Worm (Caenorhabditis elegans) whole organism, L3 larva: Measurements from ENCODE around the gene Y39A1C.1.

Experiments
- R02D3.7 ChIP-seq: fragments of 150-350 bp; optimal IDR thresholded peaks from 2 replicates; lab custom pipeline; 2014; ENCODE audit warnings: missing biosample characterization, missing genetic modification characterization
- ama-1 ChIP-seq: fragments of 150-350 bp; optimal IDR thresholded peaks from 2 replicates; lab custom pipeline; 2018
- daf-12 ChIP-seq: fragments of 150-350 bp; optimal IDR thresholded peaks from 2 replicates; lab custom pipeline; 2014; ENCODE audit warnings: missing biosample characterization, missing genetic modification reagents, missing genetic modification characterization
- egl-27 ChIP-seq: sonication (generic microtip); optimal IDR thresholded peaks from 4 replicates; lab custom pipeline; 2017; ENCODE audit warnings: missing biosample characterization, missing genetic modification reagents, missing genetic modification characterization
- fkh-10 ChIP-seq: sonication (generic microtip); optimal IDR thresholded peaks from 2 replicates; lab custom pipeline; 2017; ENCODE audit warnings: missing biosample characterization, missing genetic modification reagents, missing genetic modification characterization
- fos-1 ChIP-seq: fragments of 150-350 bp; optimal IDR thresholded peaks from 2 replicates; lab custom pipeline; 2014; ENCODE audit warnings: missing biosample characterization, missing genetic modification characterization
- mml-1 ChIP-seq: fragments of 150-350 bp; sonication (generic microtip); optimal IDR thresholded peaks from 3 replicates; lab custom pipeline; 2014; ENCODE audit warnings: missing biosample characterization, missing genetic modification characterization
- nhr-12 ChIP-seq: fragments of 150-350 bp; optimal IDR thresholded peaks from 2 replicates; lab custom pipeline; 2014; ENCODE audit warnings: missing biosample characterization, missing genetic modification characterization
- nhr-237 ChIP-seq: fragments of 150-350 bp; optimal IDR thresholded peaks from 2 replicates; lab custom pipeline; 2014; ENCODE audit warnings: missing biosample characterization, missing genetic modification characterization
- nhr-77 ChIP-seq: fragments of 150-350 bp; optimal IDR thresholded peaks from 2 replicates; lab custom pipeline; 2014; ENCODE audit warnings: missing biosample characterization, missing genetic modification characterization
- pha-4 ChIP-seq: fragments of 150-350 bp; optimal IDR thresholded peaks from 2 replicates; lab custom pipeline; 2014; ENCODE audit warnings: missing biosample characterization, missing genetic modification reagents, missing genetic modification characterization
- pqm-1 ChIP-seq: fragments of 150-350 bp; optimal IDR thresholded peaks from 2 replicates; lab custom pipeline; 2017; ENCODE audit warnings: missing biosample characterization, missing genetic modification characterization, inconsistent platforms
- unc-39 ChIP-seq: sonication (generic microtip); optimal IDR thresholded peaks from 4 replicates; lab custom pipeline; 2017; ENCODE audit warnings: missing biosample characterization, missing genetic modification characterization
- ztf-4 ChIP-seq: fragments of 150-350 bp; optimal IDR thresholded peaks from 2 replicates; lab custom pipeline; 2014; ENCODE audit warnings: missing biosample characterization, missing genetic modification characterization

- no peak for TF ChIP-seq egl-27
- no peak for TF ChIP-seq ztf-4 (tag; lab: Kevin White, UChicago)
- no peak for TF ChIP-seq fos-1
- no peak for TF ChIP-seq ama-1 (lab: Kevin White, UChicago)
- no peak for TF ChIP-seq pqm-1 (tag; lab: Kevin White, UChicago)
- TF ChIP-seq nhr-12 (tag; lab: Kevin White, UChicago) = no peak
- no peak for TF ChIP-seq pha-4 (tag; lab: Kevin White, UChicago)
- TF ChIP-seq fkh-10 (GFP tag; lab: Kevin White, UChicago) = no peak
- no peak for TF ChIP-seq daf-12 (tag; lab: Kevin White, UChicago)
- TF ChIP-seq nhr-77 (tag; lab: Kevin White, UChicago) = no peak
- no peak for TF ChIP-seq R02D3.7 (tag; lab: Kevin White, UChicago)
- no peak for TF ChIP-seq nhr-237 (tag; lab: Kevin White, UChicago)
- no peak for TF ChIP-seq unc-39 (tag; lab: Kevin White, UChicago)
- no peak for TF ChIP-seq mml-1 (tag; lab: Kevin White, UChicago)
Measured at ce11 chrIII:10815199-10815598, 40.0 kb upstream of the Y39A1C.1 start.
